Worm (Caenorhabditis elegans) whole organism, young adult: ENCODE measurements around the gene plpp-1.3.
A peak's percentile ranks its signal among the peaks of the same experiment; 100 is the strongest.

ENCODE experiments used
- B0035.1 ChIP-seq: sonication (generic microtip); optimal IDR thresholded peaks from 2 replicates; lab custom pipeline; 2016; ENCODE audit warnings: missing genetic modification characterization, mild to moderate bottlenecking, missing compliant biosample characterization, missing genotype, missing genetic modification reagents
- B0336.3 ChIP-seq: fragments of 200-800 bp; sonication (Bioruptor generic); IDR thresholded peaks from 2 replicates; pipeline ENCODE4 v1.3.6; 2022; ENCODE audit warnings: missing genetic modification characterization, missing compliant biosample characterization
- F10E7.11 ChIP-seq: sonication (generic microtip); optimal IDR thresholded peaks from 2 replicates; lab custom pipeline; 2017; ENCODE audit warnings: mild to moderate bottlenecking, missing genetic modification characterization, moderate library complexity, missing compliant biosample characterization
- F39B2.1 ChIP-seq: fragments of 200-800 bp; sonication (Bioruptor generic); IDR thresholded peaks from 2 replicates; pipeline ENCODE4 v1.3.6; 2022; ENCODE audit warnings: missing genetic modification reagents, missing genetic modification characterization, missing compliant biosample characterization
- K12H6.12 ChIP-seq: fragments of 200-800 bp; sonication (Bioruptor generic); optimal IDR thresholded peaks from 2 replicates; lab custom pipeline; 2018; ENCODE audit warnings: mild to moderate bottlenecking, missing genetic modification characterization, missing compliant biosample characterization
- T26A5.8 ChIP-seq: sonication (generic microtip); optimal IDR thresholded peaks from 2 replicates; lab custom pipeline; 2016; ENCODE audit warnings: missing genetic modification characterization, missing compliant biosample characterization
- Y53F4B.3 ChIP-seq: fragments of 200-800 bp; sonication (Bioruptor generic); IDR thresholded peaks from 2 replicates; pipeline ENCODE4 v1.3.6; 2022; ENCODE audit warnings: missing genetic modification reagents, missing genetic modification characterization, missing compliant biosample characterization
- Y56A3A.18 ChIP-seq: fragments of 200-800 bp; sonication (Bioruptor generic); IDR thresholded peaks from 2 replicates; pipeline ENCODE4 v1.3.6; 2022; ENCODE audit warnings: missing genetic modification reagents, missing genetic modification characterization, missing compliant biosample characterization
- Y67H2A.10 ChIP-seq: fragments of 200-800 bp; sonication (Bioruptor generic); conservative IDR thresholded peaks from 2 replicates; pipeline ENCODE4 v1.3.6; 2022; ENCODE audit warnings: missing genetic modification reagents, missing genetic modification characterization, missing compliant biosample characterization
- Y79H2A.3 ChIP-seq: fragments of 200-800 bp; sonication (Bioruptor generic); conservative IDR thresholded peaks from 2 replicates; pipeline ENCODE4 v1.3.6; 2022; ENCODE audit warnings: missing genetic modification reagents, missing genetic modification characterization, missing compliant biosample characterization
- ceh-40 ChIP-seq: fragments of 200-800 bp; sonication (Bioruptor generic); IDR thresholded peaks from 2 replicates; pipeline ENCODE4 v1.3.6; 2022; ENCODE audit warnings: missing genetic modification characterization, missing compliant biosample characterization
- ceh-91 ChIP-seq: fragments of 200-800 bp; sonication (Bioruptor generic); IDR thresholded peaks from 2 replicates; pipeline ENCODE4 v1.3.6; 2022; ENCODE audit warnings: missing genetic modification reagents, missing genetic modification characterization, missing compliant biosample characterization
- chd-7 ChIP-seq: sonication (generic microtip); optimal IDR thresholded peaks from 2 replicates; lab custom pipeline; 2016; ENCODE audit warnings: mild to moderate bottlenecking, missing genetic modification characterization, moderate library complexity, missing compliant biosample characterization
- die-1 ChIP-seq: sonication (generic microtip); optimal IDR thresholded peaks from 2 replicates; lab custom pipeline; 2016; ENCODE audit warnings: missing genotype, mild to moderate bottlenecking, missing genetic modification characterization, missing compliant biosample characterization
- dpff-1 ChIP-seq: sonication (generic microtip); optimal IDR thresholded peaks from 2 replicates; lab custom pipeline; 2017; ENCODE audit warnings: mild to moderate bottlenecking, missing genetic modification characterization, missing compliant biosample characterization
- egl-18 ChIP-seq: fragments of 200-800 bp; sonication (Bioruptor generic); IDR thresholded peaks from 2 replicates; pipeline ENCODE4 v1.3.6; 2022; ENCODE audit warnings: missing genetic modification reagents, missing genetic modification characterization, missing compliant biosample characterization
- egl-44 ChIP-seq: fragments of 200-800 bp; sonication (Bioruptor generic); IDR thresholded peaks from 2 replicates; pipeline ENCODE4 v1.3.6; 2022; ENCODE audit warnings: missing genetic modification reagents, missing genetic modification characterization, missing compliant biosample characterization
- egrh-3 ChIP-seq: fragments of 200-800 bp; sonication (Bioruptor generic); IDR thresholded peaks from 2 replicates; pipeline ENCODE4 v1.3.6; 2022; ENCODE audit warnings: missing genetic modification reagents, missing genetic modification characterization, missing compliant biosample characterization
- fkh-3 ChIP-seq: sonication (generic microtip); optimal IDR thresholded peaks from 2 replicates; lab custom pipeline; 2016; ENCODE audit warnings: mild to moderate bottlenecking, missing genetic modification characterization, missing compliant biosample characterization
- him-1 ChIP-seq: sonication (generic microtip); optimal IDR thresholded peaks from 2 replicates; lab custom pipeline; 2016; ENCODE audit warnings: missing genotype, missing genetic modification reagents, missing genetic modification characterization, missing compliant biosample characterization
- hsf-1 ChIP-seq: fragments of 200-800 bp; sonication (Bioruptor generic); IDR thresholded peaks from 2 replicates; pipeline ENCODE4 v1.3.6; 2022; ENCODE audit warnings: missing genetic modification reagents, missing genetic modification characterization, missing compliant biosample characterization
- lag-1 ChIP-seq: fragments of 200-800 bp; sonication (Bioruptor generic); IDR thresholded peaks from 2 replicates; pipeline ENCODE4 v1.3.6; 2022; ENCODE audit warnings: missing genetic modification reagents, missing genetic modification characterization, missing compliant biosample characterization
- lin-40 ChIP-seq: sonication (generic microtip); optimal IDR thresholded peaks from 2 replicates; lab custom pipeline; 2016; ENCODE audit warnings: missing genetic modification characterization, mild to moderate bottlenecking, missing compliant biosample characterization, missing genotype, missing genetic modification reagents
- lin-54 ChIP-seq: fragments of 200-800 bp; sonication (Bioruptor generic); optimal IDR thresholded peaks from 2 replicates; lab custom pipeline; 2018; ENCODE audit warnings: mild to moderate bottlenecking, missing genetic modification characterization, missing compliant biosample characterization
- lir-1 ChIP-seq: fragments of 200-800 bp; sonication (Bioruptor generic); conservative IDR thresholded peaks from 2 replicates; pipeline ENCODE4 v1.3.6; 2022; ENCODE audit warnings: missing genetic modification reagents, missing genetic modification characterization, missing compliant biosample characterization
- lsl-1 ChIP-seq: fragments of 200-800 bp; sonication (Bioruptor generic); optimal IDR thresholded peaks from 2 replicates; lab custom pipeline; 2018; ENCODE audit warnings: mild to moderate bottlenecking, missing genetic modification characterization, moderate library complexity, missing compliant biosample characterization
- lsy-27 ChIP-seq: sonication (generic microtip); optimal IDR thresholded peaks from 2 replicates; lab custom pipeline; 2017; ENCODE audit warnings: missing genetic modification characterization, mild to moderate bottlenecking, missing compliant biosample characterization, antibody characterized with exemption, missing genotype, borderline replicate concordance; ENCODE audit not compliant: insufficient read depth
- madf-3 ChIP-seq: fragments of 200-800 bp; sonication (Bioruptor generic); IDR thresholded peaks from 2 replicates; pipeline ENCODE4 v1.3.6; 2022; ENCODE audit warnings: missing genetic modification reagents, missing genetic modification characterization, missing compliant biosample characterization
- mcd-1 ChIP-seq: fragments of 200-800 bp; sonication (Bioruptor generic); IDR thresholded peaks from 2 replicates; pipeline ENCODE4 v1.3.6; 2022; ENCODE audit warnings: missing genetic modification reagents, missing genetic modification characterization, missing compliant biosample characterization
- mxl-1 ChIP-seq: sonication (generic microtip); optimal IDR thresholded peaks from 2 replicates; lab custom pipeline; 2016; ENCODE audit warnings: missing genetic modification characterization, missing compliant biosample characterization
- nfyb-1 ChIP-seq: fragments of 200-800 bp; sonication (Bioruptor generic); IDR thresholded peaks from 2 replicates; pipeline ENCODE4 v1.3.6; 2022; ENCODE audit warnings: missing genetic modification reagents, missing genetic modification characterization, missing compliant biosample characterization
- nhr-179 ChIP-seq: sonication (generic microtip); optimal IDR thresholded peaks from 2 replicates; lab custom pipeline; 2016; ENCODE audit warnings: mild to moderate bottlenecking, missing genetic modification characterization, missing compliant biosample characterization
- nhr-80 ChIP-seq: sonication (generic microtip); optimal IDR thresholded peaks from 2 replicates; lab custom pipeline; 2016; ENCODE audit warnings: missing genetic modification characterization, missing compliant biosample characterization
- rcor-1 ChIP-seq: fragments of 200-800 bp; sonication (Bioruptor generic); IDR thresholded peaks from 2 replicates; pipeline ENCODE4 v1.3.6; 2022; ENCODE audit warnings: missing genetic modification reagents, missing genetic modification characterization, missing compliant biosample characterization
- repo-1 ChIP-seq: sonication (generic microtip); optimal IDR thresholded peaks from 2 replicates; lab custom pipeline; 2017; ENCODE audit warnings: mild to moderate bottlenecking, missing genetic modification characterization, missing compliant biosample characterization
- sea-2 ChIP-seq: fragments of 200-800 bp; sonication (Bioruptor generic); IDR thresholded peaks from 2 replicates; pipeline ENCODE4 v1.3.6; 2022; ENCODE audit warnings: missing genetic modification characterization, missing compliant biosample characterization
- snpc-1.3 ChIP-seq: sonication (generic microtip); optimal IDR thresholded peaks from 2 replicates; lab custom pipeline; 2017; ENCODE audit warnings: missing genetic modification characterization, mild to moderate bottlenecking, missing compliant biosample characterization, antibody characterized with exemption, moderate library complexity, missing genotype, missing genetic modification reagents; ENCODE audit not compliant: insufficient read depth
- somi-1 ChIP-seq: fragments of 200-800 bp; sonication (Bioruptor generic); optimal IDR thresholded peaks from 2 replicates; lab custom pipeline; 2018; ENCODE audit warnings: mild to moderate bottlenecking, missing genetic modification characterization, missing compliant biosample characterization
- unc-130 ChIP-seq: sonication (generic microtip); optimal IDR thresholded peaks from 2 replicates; lab custom pipeline; 2016; ENCODE audit warnings: missing genetic modification reagents, missing genetic modification characterization, missing compliant biosample characterization
- zfh-2 ChIP-seq: fragments of 200-800 bp; sonication (Bioruptor generic); conservative IDR thresholded peaks from 2 replicates; pipeline ENCODE4 v1.3.6; 2022; ENCODE audit warnings: missing genetic modification reagents, missing genetic modification characterization, missing compliant biosample characterization
- zim-3 ChIP-seq: sonication (generic microtip); optimal IDR thresholded peaks from 2 replicates; lab custom pipeline; 2017; ENCODE audit warnings: mild to moderate bottlenecking, missing genetic modification characterization, moderate library complexity, missing compliant biosample characterization
- ztf-22 ChIP-seq: fragments of 200-800 bp; sonication (Bioruptor generic); optimal IDR thresholded peaks from 2 replicates; lab custom pipeline; 2018; ENCODE audit warnings: mild to moderate bottlenecking, missing genetic modification characterization, moderate library complexity, missing compliant biosample characterization
- ztf-6 ChIP-seq: fragments of 200-800 bp; sonication (Bioruptor generic); IDR thresholded peaks from 2 replicates; pipeline ENCODE4 v1.3.6; 2022; ENCODE audit warnings: missing genetic modification reagents, missing genetic modification characterization, missing compliant biosample characterization

Gene plpp-1.3

ce11 chrX:10694933-10695332, at the start of gene plpp-1.3:
plpp-1.3 (plus strand) TSS chrX:10695312.
- TF ChIP-seq lsl-1 (GFP tag; lab: Kevin White, UChicago), result no peak
- no peak for TF ChIP-seq ztf-22 (GFP tag; lab: Kevin White, UChicago)
- TF ChIP-seq nfyb-1 (GFP tag; lab: Robert Waterston, UW), result no peak
- TF ChIP-seq fkh-3 (tag; lab: Kevin White, UChicago), result no peak
- no peak for TF ChIP-seq repo-1 (tag; lab: Kevin White, UChicago)
- no peak for TF ChIP-seq Y67H2A.10 (GFP tag; lab: Robert Waterston, UW)
- no peak for TF ChIP-seq lin-40 (tag; lab: Kevin White, UChicago)
- TF ChIP-seq mcd-1, result peak; percentile 45; the same call in 1 of the 2 replicates
- no peak for TF ChIP-seq zfh-2 (GFP tag; lab: Robert Waterston, UW)
- no peak for TF ChIP-seq lir-1
- peak; percentile 34 for TF ChIP-seq nhr-80

ce11 chrX:10647590-10648105, 47.5 kb upstream of the plpp-1.3 start:
- TF ChIP-seq zfh-2 (GFP tag; lab: Robert Waterston, UW) (peak; percentile 68), sea-2 (0 out of 2 replicates have a peak, but pooled peaks have one; percentile 36), lag-1 (0 out of 2 replicates have a peak, but pooled peaks have one; percentile 42), B0336.3 (GFP tag; lab: Robert Waterston, UW) (no peak), egl-18 (GFP tag; lab: Robert Waterston, UW) (no peak)

ce11 chrX:10650103-10650502, 45.0 kb upstream of the plpp-1.3 start:
- TF ChIP-seq ztf-6 (GFP tag; lab: Robert Waterston, UW) (no peak), egrh-3 (GFP tag; lab: Robert Waterston, UW) (no peak), ceh-40 (GFP tag; lab: Robert Waterston, UW) (no peak), chd-7 (tag; lab: Kevin White, UChicago) (no peak), lsy-27 (no peak), T26A5.8 (no peak), nfyb-1 (GFP tag; lab: Robert Waterston, UW) (no peak), unc-130 (GFP tag; lab: Kevin White, UChicago) (no peak), ceh-91 (no peak), somi-1 (GFP tag; lab: Kevin White, UChicago) (no peak), egl-44 (GFP tag; lab: Robert Waterston, UW) (no peak)

ce11 chrX:10656604-10657003, 38.5 kb upstream of the plpp-1.3 start:
- TF ChIP-seq Y56A3A.18 (no peak), chd-7 (tag; lab: Kevin White, UChicago) (no peak), madf-3 (GFP tag; lab: Robert Waterston, UW) (no peak), zfh-2 (GFP tag; lab: Robert Waterston, UW) (peak; percentile 67), mxl-1 (no peak), K12H6.12 (tag; lab: Kevin White, UChicago) (peak; percentile 72), Y79H2A.3 (GFP tag; lab: Robert Waterston, UW) (no peak), nfyb-1 (GFP tag; lab: Robert Waterston, UW) (peak; percentile 39; the same call in 1 of the 2 replicates)

ce11 chrX:10659508-10659907, 35.6 kb upstream of the plpp-1.3 start:
- no peak for TF ChIP-seq hsf-1 (GFP tag; lab: Robert Waterston, UW)
- no peak for TF ChIP-seq Y56A3A.18
- no peak for TF ChIP-seq dpff-1 (tag; lab: Kevin White, UChicago)
- TF ChIP-seq T26A5.8, result no peak
- TF ChIP-seq F39B2.1, result no peak
- no peak for TF ChIP-seq zim-3 (tag; lab: Kevin White, UChicago)
- no peak for TF ChIP-seq nhr-179 (tag; lab: Kevin White, UChicago)
- TF ChIP-seq lin-54 (GFP tag; lab: Kevin White, UChicago), result no peak
- TF ChIP-seq rcor-1 (GFP tag; lab: Robert Waterston, UW), result no peak
- no peak for TF ChIP-seq F10E7.11
- no peak for TF ChIP-seq him-1 (tag; lab: Kevin White, UChicago)
- TF ChIP-seq B0035.1 (tag; lab: Kevin White, UChicago), result no peak
- no peak for TF ChIP-seq snpc-1.3
- no peak for TF ChIP-seq die-1
- TF ChIP-seq lag-1, result no peak
- TF ChIP-seq Y53F4B.3 (GFP tag; lab: Robert Waterston, UW), result no peak
